Worm (Caenorhabditis elegans) whole organism, midembryonic: ENCODE data around the gene sds-22.

Source experiments
- T22C8.4 ChIP-seq: fragments of 200-800 bp; sonication (Bioruptor generic); IDR thresholded peaks from 2 replicates; pipeline ENCODE4 v1.3.6; 2022; ENCODE audit warnings: missing genetic modification characterization, missing compliant biosample characterization
- cog-1 ChIP-seq: sonication (generic microtip); optimal IDR thresholded peaks from 2 replicates; lab custom pipeline; 2016; ENCODE audit warnings: missing genetic modification characterization, missing compliant biosample characterization
- flt-1 ChIP-seq: fragments of 200-800 bp; sonication (Bioruptor generic); IDR thresholded peaks from 2 replicates; pipeline ENCODE4 v1.3.6; 2022; ENCODE audit warnings: missing genetic modification characterization, missing compliant biosample characterization
- klf-2 ChIP-seq: fragments of 200-800 bp; sonication (Bioruptor generic); conservative IDR thresholded peaks from 2 replicates; pipeline ENCODE4 v1.3.6; 2022; ENCODE audit warnings: missing genetic modification reagents, missing genetic modification characterization, missing compliant biosample characterization
- med-1 ChIP-seq: sonication (generic microtip); optimal IDR thresholded peaks from 2 replicates; lab custom pipeline; 2017; ENCODE audit warnings: missing genetic modification characterization, mild to moderate bottlenecking, missing compliant biosample characterization, antibody characterized with exemption, missing genetic modification reagents; ENCODE audit not compliant: insufficient read depth
- ref-1 ChIP-seq: fragments of 200-800 bp; sonication (Bioruptor generic); conservative IDR thresholded peaks from 2 replicates; pipeline ENCODE4 v1.3.6; 2022; ENCODE audit warnings: missing genetic modification reagents, missing genetic modification characterization, missing compliant biosample characterization
- ztf-23 ChIP-seq: fragments of 200-800 bp; sonication (Bioruptor generic); IDR thresholded peaks from 2 replicates; pipeline ENCODE4 v1.3.6; 2022; ENCODE audit warnings: missing genetic modification reagents, missing genetic modification characterization, missing compliant biosample characterization
- ztf-29 ChIP-seq: fragments of 200-800 bp; sonication (Bioruptor generic); IDR thresholded peaks from 2 replicates; pipeline ENCODE4 v1.3.6; 2022; ENCODE audit warnings: missing genetic modification reagents, missing genetic modification characterization, missing compliant biosample characterization

- no peak for TF ChIP-seq klf-2 (GFP tag; lab: Robert Waterston, UW)
- TF ChIP-seq ref-1 (GFP tag; lab: Robert Waterston, UW), result no peak
- no peak for TF ChIP-seq flt-1
- no peak for TF ChIP-seq ztf-23 (GFP tag; lab: Robert Waterston, UW)
- TF ChIP-seq med-1 (GFP tag; lab: Kevin White, UChicago), result no peak
- no peak for TF ChIP-seq cog-1 (tag; lab: Kevin White, UChicago)
- no peak for TF ChIP-seq T22C8.4
- no peak for TF ChIP-seq ztf-29 (GFP tag; lab: Robert Waterston, UW)
These were observed 34.6 kb downstream of the sds-22 start, which contains the start of gene ptc-1 for ce11 chrII:7892761-7893272.
